5 fruit fly cellular contexts compared by ENCODE assay signal in the genomic region with DNA sequence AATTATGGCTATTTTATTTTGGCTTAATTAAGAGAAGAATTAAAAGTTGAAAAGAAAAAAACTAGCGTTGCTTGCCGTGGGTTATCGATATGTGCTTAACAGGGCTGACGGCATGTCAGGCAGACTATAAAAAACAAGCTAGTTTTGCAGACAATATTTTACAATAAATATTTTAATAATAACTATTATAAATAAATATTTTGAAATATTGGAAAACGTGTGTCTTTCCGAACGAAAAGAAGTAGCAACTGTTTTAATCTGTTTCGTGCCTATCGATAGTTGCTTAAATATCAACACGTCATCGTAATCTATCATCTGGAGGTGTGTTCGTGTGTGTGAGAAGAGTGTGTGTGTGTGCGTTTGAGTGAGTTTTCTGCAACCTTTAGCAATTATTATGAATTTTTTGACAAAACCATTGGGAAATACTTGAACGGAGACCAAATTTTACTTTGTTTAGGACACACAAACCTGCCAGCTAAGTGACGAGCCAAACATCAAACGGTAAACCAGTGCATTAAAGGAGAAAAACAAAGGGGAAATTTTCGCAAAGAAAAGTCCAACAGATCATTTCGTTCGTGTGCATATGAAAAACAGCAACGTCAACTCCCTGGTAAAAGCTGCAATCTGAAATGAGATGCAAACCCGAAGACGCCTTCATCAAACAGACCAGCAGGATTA.
TF ChIP-seq lines count a peak whose summit lies in the region.

TSS of gene CG5861 (minus strand) at position 273 of the 678 bp plus-strand sequence.
TSS of gene Syx5 (plus strand) at position 321 of the 678 bp plus-strand sequence.

- peak; percentile 25 for TF ChIP-seq CTCF in whole organism, embryonic (GFP tag; optimal IDR thresholded peaks at IDR 0.05; lab: Kevin White, UChicago)

TF ChIP-seq in whole organism, adult, 20 proteins besides CTCF, POLR2A, EP300 and RAD21 (continues in another document):
- TF ChIP-seq tj (GFP tag; optimal IDR thresholded peaks at IDR 0.05; lab: Kevin White, UChicago) (peak; percentile 89), toe (GFP tag; optimal IDR thresholded peaks at IDR 0.05; lab: Kevin White, UChicago) (no peak), CG7101 (tag; optimal IDR thresholded peaks at IDR 0.05; lab: Kevin White, UChicago) (peak; percentile 78), CG12768 (GFP tag; optimal IDR thresholded peaks at IDR 0.05; lab: Kevin White, UChicago) (peak; percentile 58), CG5204 (GFP tag; optimal IDR thresholded peaks at IDR 0.05; lab: Kevin White, UChicago) (no peak), bab1 (GFP tag; optimal IDR thresholded peaks at IDR 0.05; lab: Kevin White, UChicago) (peak; percentile 78), kay (GFP tag; lab: Kevin White, UChicago; ENCODE audit: borderline replicate concordance) (no peak), CG33017 (tag; optimal IDR thresholded peaks at IDR 0.05; lab: Kevin White, UChicago) (peak; percentile 15), Mnt (GFP tag; optimal IDR thresholded peaks at IDR 0.05; lab: Kevin White, UChicago) (peak; percentile 66), ovo (GFP tag; optimal IDR thresholded peaks at IDR 0.05; lab: Kevin White, UChicago) (peak; percentile 9), cnc (optimal IDR thresholded peaks at IDR 0.05; lab: Kevin White, UChicago) (peak; percentile 46 to 65), pad (GFP tag; optimal IDR thresholded peaks at IDR 0.05; lab: Kevin White, UChicago) (peak; percentile 55), CG11617 (GFP tag; optimal IDR thresholded peaks at IDR 0.05; lab: Kevin White, UChicago) (peak; percentile 72), CG7045 (GFP tag; optimal IDR thresholded peaks at IDR 0.05; lab: Kevin White, UChicago) (peak; percentile 42), Hr96 (GFP tag; optimal IDR thresholded peaks at IDR 0.05; lab: Kevin White, UChicago) (no peak), CG14711 (tag; optimal IDR thresholded peaks at IDR 0.05; lab: Kevin White, UChicago) (peak; percentile 76)

TF ChIP-seq in whole organism, embryonic, 481 proteins besides CTCF, POLR2A, EP300 and RAD21 (continues in another document):
- TF ChIP-seq Xrp1 (GFP tag; IDR thresholded peaks at IDR 0.05; lab: Robert Waterston, UW) = peak; percentile 66
- no peak for TF ChIP-seq eyg (GFP tag; optimal IDR thresholded peaks at IDR 0.05; lab: Kevin White, UChicago)
- peak; percentile 93 for TF ChIP-seq cg (GFP tag; optimal IDR thresholded peaks at IDR 0.05; lab: Kevin White, UChicago)
- TF ChIP-seq Six4 (GFP tag; optimal IDR thresholded peaks at IDR 0.05; lab: Kevin White, UChicago) = peak; percentile 24
- no peak for TF ChIP-seq shn (GFP tag; optimal IDR thresholded peaks at IDR 0.05; lab: Kevin White, UChicago)
- peak; percentile 21; the same call in 1 of the 3 replicates for TF ChIP-seq CG11695 (GFP tag; IDR thresholded peaks at IDR 0.05; lab: Robert Waterston, UW)
- TF ChIP-seq CG13894 (tag; optimal IDR thresholded peaks at IDR 0.05; lab: Kevin White, UChicago) = no peak
- TF ChIP-seq CG14050 (GFP tag; IDR thresholded peaks at IDR 0.05; lab: Robert Waterston, UW) = peak; percentile 17; the same call in 1 of the 3 replicates
- no peak for TF ChIP-seq sens-2 (GFP tag; IDR thresholded peaks at IDR 0.05; lab: Robert Waterston, UW)
- peak; percentile 67; the same call in 1 of the 3 replicates for TF ChIP-seq zfh1 (GFP tag; IDR thresholded peaks at IDR 0.05; lab: Robert Waterston, UW)
- no peak for TF ChIP-seq CG43689 (GFP tag; IDR thresholded peaks at IDR 0.05; lab: Robert Waterston, UW)
- TF ChIP-seq Fer1 (GFP tag; optimal IDR thresholded peaks at IDR 0.05; lab: Kevin White, UChicago) = peak; percentile 73
- no peak for TF ChIP-seq repo (GFP tag; optimal IDR thresholded peaks at IDR 0.05; lab: Kevin White, UChicago)
- no peak for TF ChIP-seq Mes4 (GFP tag; optimal IDR thresholded peaks at IDR 0.05; lab: Kevin White, UChicago)
- TF ChIP-seq Bgb (GFP tag; IDR thresholded peaks at IDR 0.05; lab: Robert Waterston, UW; ENCODE audit: partially characterized antibody) = peak; percentile 83
- TF ChIP-seq Eip74EF (GFP tag; optimal IDR thresholded peaks at IDR 0.05; lab: Kevin White, UChicago) = peak in 1 of 2 experiments; percentile 0

TF ChIP-seq in whole organism, prepupa, 60 proteins besides CTCF, POLR2A, EP300 and RAD21 (continues in another document):
- TF ChIP-seq svp (GFP tag; lab: Kevin White, UChicago) (no peak), Ets96B (tag; optimal IDR thresholded peaks at IDR 0.05; lab: Kevin White, UChicago) (peak; percentile 40), CG8632 (GFP tag; optimal IDR thresholded peaks at IDR 0.05; lab: Kevin White, UChicago) (no peak), CG6276 (GFP tag; optimal IDR thresholded peaks at IDR 0.05; lab: Kevin White, UChicago) (no peak), CG6854 (GFP tag; optimal IDR thresholded peaks at IDR 0.05; lab: Kevin White, UChicago) (no peak), Blimp-1 (GFP tag; optimal IDR thresholded peaks at IDR 0.05; lab: Kevin White, UChicago) (no peak), Hr4 (GFP tag; optimal IDR thresholded peaks at IDR 0.05; lab: Kevin White, UChicago) (no peak), CG31627 (GFP tag; optimal IDR thresholded peaks at IDR 0.05; lab: Kevin White, UChicago) (no peak), CG9139 (GFP tag; optimal IDR thresholded peaks at IDR 0.05; lab: Kevin White, UChicago) (no peak), Eip93F (GFP tag; optimal IDR thresholded peaks at IDR 0.05; lab: Kevin White, UChicago) (peak; percentile 69), lz (GFP tag; optimal IDR thresholded peaks at IDR 0.05; lab: Kevin White, UChicago) (no peak), topi (GFP tag; optimal IDR thresholded peaks at IDR 0.05; lab: Kevin White, UChicago) (no peak), CG8319 (GFP tag; optimal IDR thresholded peaks at IDR 0.05; lab: Kevin White, UChicago) (no peak), Ets21C (GFP tag; optimal IDR thresholded peaks at IDR 0.05; lab: Kevin White, UChicago) (no peak), net (GFP tag; optimal IDR thresholded peaks at IDR 0.05; lab: Kevin White, UChicago) (no peak), cyc (GFP tag; optimal IDR thresholded peaks at IDR 0.05; lab: Kevin White, UChicago) (no peak), CG7368 (GFP tag; optimal IDR thresholded peaks at IDR 0.05; lab: Kevin White, UChicago) (no peak), CG6792 (GFP tag; optimal IDR thresholded peaks at IDR 0.05; lab: Kevin White, UChicago) (no peak), CG32006 (GFP tag; optimal IDR thresholded peaks at IDR 0.05; lab: Kevin White, UChicago) (no peak)

TF ChIP-seq in whole organism, pupa, 21 proteins besides CTCF, POLR2A, EP300 and RAD21 (continues in another document):
- TF ChIP-seq CG12605 (GFP tag; IDR thresholded peaks at IDR 0.05; lab: Robert Waterston, UW) = no peak
- TF ChIP-seq Pif1A (GFP tag; optimal IDR thresholded peaks at IDR 0.05; lab: Kevin White, UChicago) = no peak
- TF ChIP-seq CG34367 (tag; optimal IDR thresholded peaks at IDR 0.05; lab: Kevin White, UChicago) = no peak
- peak; percentile 60 for TF ChIP-seq Ets98B (GFP tag; IDR thresholded peaks at IDR 0.05; lab: Robert Waterston, UW)
- peak; percentile 57; the same call in 1 of the 2 replicates for TF ChIP-seq CG32121 (GFP tag; IDR thresholded peaks at IDR 0.05; lab: Robert Waterston, UW)
- no peak for TF ChIP-seq CG4496 (GFP tag; IDR thresholded peaks at IDR 0.05; lab: Robert Waterston, UW)
- no peak for TF ChIP-seq gl (tag; optimal IDR thresholded peaks at IDR 0.05; lab: Kevin White, UChicago)
- peak; percentile 12 for TF ChIP-seq CG9948 (tag; optimal IDR thresholded peaks at IDR 0.05; lab: Kevin White, UChicago)
- TF ChIP-seq EcR (GFP tag; optimal IDR thresholded peaks at IDR 0.05; lab: Kevin White, UChicago) = peak; percentile 0
- no peak; the same call in 2 of the 3 replicates for TF ChIP-seq fd96Ca (GFP tag; IDR thresholded peaks at IDR 0.05; lab: Robert Waterston, UW)
- no peak for TF ChIP-seq CG13204 (GFP tag; optimal IDR thresholded peaks at IDR 0.05; lab: Kevin White, UChicago)
- TF ChIP-seq Pif1B (GFP tag; optimal IDR thresholded peaks at IDR 0.05; lab: Kevin White, UChicago) = no peak
- TF ChIP-seq CG8301 (tag; optimal IDR thresholded peaks at IDR 0.05; lab: Kevin White, UChicago) = no peak
- no peak for TF ChIP-seq CG10348 (GFP tag; IDR thresholded peaks at IDR 0.05; lab: Robert Waterston, UW)
- TF ChIP-seq D1 (tag; optimal IDR thresholded peaks at IDR 0.05; lab: Kevin White, UChicago) = no peak
- TF ChIP-seq CG17806 (tag; optimal IDR thresholded peaks at IDR 0.05; lab: Kevin White, UChicago) = peak; percentile 37
- no peak for TF ChIP-seq CG14655 (GFP tag; optimal IDR thresholded peaks at IDR 0.05; lab: Kevin White, UChicago)
- peak; percentile 42 for TF ChIP-seq CG15710 (tag; optimal IDR thresholded peaks at IDR 0.05; lab: Kevin White, UChicago)
- no peak for TF ChIP-seq CG8159 (tag; optimal IDR thresholded peaks at IDR 0.05; lab: Kevin White, UChicago)

TF ChIP-seq in whole organism, wandering third instar larva, 38 proteins besides CTCF, POLR2A, EP300 and RAD21 (continues in another document):
- TF ChIP-seq br (GFP tag; optimal IDR thresholded peaks at IDR 0.05; lab: Kevin White, UChicago) (no peak), Hr83 (GFP tag; optimal IDR thresholded peaks at IDR 0.05; lab: Kevin White, UChicago; ENCODE audit: poor library complexity, severe bottlenecking) (no peak), sv (GFP tag; optimal IDR thresholded peaks at IDR 0.05; lab: Kevin White, UChicago) (no peak), pan (optimal IDR thresholded peaks at IDR 0.05; lab: Kevin White, UChicago) (no peak), dmrt93B (GFP tag; optimal IDR thresholded peaks at IDR 0.05; lab: Kevin White, UChicago) (no peak), Rel (GFP tag; optimal IDR thresholded peaks at IDR 0.05; lab: Kevin White, UChicago) (no peak), Rel (tag; optimal IDR thresholded peaks at IDR 0.05; lab: Kevin White, UChicago) (peak; percentile 42), woc (GFP tag; optimal IDR thresholded peaks at IDR 0.05; lab: Kevin White, UChicago) (peak; percentile 45), OdsH (GFP tag; optimal IDR thresholded peaks at IDR 0.05; lab: Kevin White, UChicago) (peak; percentile 25), Myc (optimal IDR thresholded peaks at IDR 0.05; lab: Kevin White, UChicago) (peak; percentile 38), Hr78 (GFP tag; optimal IDR thresholded peaks at IDR 0.05; lab: Kevin White, UChicago) (no peak), Hnf4 (GFP tag; optimal IDR thresholded peaks at IDR 0.05; lab: Kevin White, UChicago) (peak; percentile 59), CG9705 (GFP tag; optimal IDR thresholded peaks at IDR 0.05; lab: Kevin White, UChicago) (peak; percentile 53), jim (GFP tag; optimal IDR thresholded peaks at IDR 0.05; lab: Kevin White, UChicago) (no peak), dl (GFP tag; optimal IDR thresholded peaks at IDR 0.05; lab: Kevin White, UChicago; ENCODE audit: insufficient read depth in 1 of 2, partially characterized antibody in 2 of 2) (no peak), CrebA (GFP tag; optimal IDR thresholded peaks at IDR 0.05; lab: Kevin White, UChicago; ENCODE audit: borderline replicate concordance) (no peak), lola (GFP tag; optimal IDR thresholded peaks at IDR 0.05; lab: Kevin White, UChicago) (no peak), tai (GFP tag; optimal IDR thresholded peaks at IDR 0.05; lab: Kevin White, UChicago) (no peak), Dfd (GFP tag; optimal IDR thresholded peaks at IDR 0.05; lab: Kevin White, UChicago) (no peak), brk (GFP tag; optimal IDR thresholded peaks at IDR 0.05; lab: Kevin White, UChicago) (no peak), sage (GFP tag; optimal IDR thresholded peaks at IDR 0.05; lab: Kevin White, UChicago) (peak; percentile 63)
